Fruit fly (Drosophila melanogaster) S2 (cell line): ENCODE data around the gene CG10694.

Experiments
- CG8478 ChIP-seq: fragments of >200 bp; optimal IDR thresholded peaks from 2 replicates; lab custom pipeline; 2018
- CTCF ChIP-seq, 2 experiments: fragments of >200 bp; optimal IDR thresholded peaks; 2 replicates each; lab custom pipeline; 2018

Gene CG10694

DNA sequence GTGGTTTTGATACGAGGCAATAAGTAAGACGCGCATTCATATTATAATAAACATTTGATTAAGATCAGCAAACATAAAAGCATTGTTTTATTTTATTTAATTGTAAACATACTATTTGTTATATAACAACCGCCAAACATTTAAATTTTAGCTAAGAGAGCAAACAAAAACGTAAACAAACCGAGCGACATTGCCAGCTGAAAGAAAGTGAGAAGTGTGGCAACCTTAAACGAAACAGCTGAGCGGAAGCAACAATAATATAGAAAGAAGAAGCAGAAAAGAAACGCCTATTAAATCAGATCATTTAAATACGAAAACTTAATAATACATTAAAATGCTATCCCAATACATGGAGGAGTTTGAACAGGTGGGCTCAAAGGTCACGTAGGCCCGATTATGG is 27.4 kb downstream of the CG10694 start, which contains the start of gene Sec10:
Gene Sec10 (plus strand): TSS at position 252 of the 400 bp plus-strand sequence.
- no peak for TF ChIP-seq CTCF (optimal IDR thresholded peaks at IDR 0.05; lab: Kevin White, UChicago)
- TF ChIP-seq CG8478 (lab: Kevin White, UChicago): no peak

DNA sequence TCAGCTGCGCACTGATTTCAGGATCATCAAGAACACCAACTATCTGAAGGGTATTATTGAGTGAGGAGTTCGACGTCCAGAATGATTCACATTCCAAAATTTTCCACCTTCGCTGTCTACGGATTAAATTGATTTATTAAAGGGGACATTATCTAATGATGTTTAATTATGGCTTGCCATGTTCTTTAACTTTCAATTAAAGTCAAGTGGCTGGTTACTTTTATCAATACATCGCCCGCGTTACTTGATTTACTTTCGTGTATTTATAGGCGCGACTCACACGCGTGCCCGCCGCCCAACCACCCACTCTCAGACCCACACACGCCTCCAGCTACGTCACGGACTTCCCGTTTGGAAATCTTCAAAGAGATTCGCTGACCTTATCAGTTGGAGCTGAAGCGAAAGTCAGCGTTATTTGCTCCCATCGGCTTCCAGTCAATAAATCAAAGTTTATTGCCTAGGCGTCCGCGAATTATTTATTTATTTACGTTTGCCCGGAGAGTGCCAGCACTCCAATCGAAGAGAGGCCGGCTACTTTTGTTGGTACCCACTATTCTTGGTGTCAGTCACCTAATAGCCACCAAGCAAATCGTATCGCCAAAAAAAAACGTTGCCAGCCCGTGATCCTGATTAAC is 30.2 kb downstream of the CG10694 start, which contains the start of gene Npc2f:
Gene Npc2f (plus strand): TSS at position 585 of the 635 bp plus-strand sequence.
- TF ChIP-seq CG8478 (lab: Kevin White, UChicago): no peak
- no peak for TF ChIP-seq CTCF (optimal IDR thresholded peaks at IDR 0.05; lab: Kevin White, UChicago)

dm6 chr3R:24138478-24139455 is 31.6 kb downstream of the CG10694 start:
- TF ChIP-seq CG8478 (lab: Kevin White, UChicago) (no peak), CTCF (optimal IDR thresholded peaks at IDR 0.05; lab: Kevin White, UChicago) (no peak)

dm6 chr3R:24139646-24140130 is 32.5 kb downstream of the CG10694 start:
- TF ChIP-seq CTCF (optimal IDR thresholded peaks at IDR 0.05; lab: Kevin White, UChicago) (no peak), CG8478 (lab: Kevin White, UChicago) (no peak)

- no peak for TF ChIP-seq CG8478 (lab: Kevin White, UChicago)
Observed at dm6 chr3R:24141013-24141592, 33.9 kb downstream of the CG10694 start, which contains the start of gene Kal1. TSS of gene Kal1 (plus strand) at chr3R:24141395.

DNA sequence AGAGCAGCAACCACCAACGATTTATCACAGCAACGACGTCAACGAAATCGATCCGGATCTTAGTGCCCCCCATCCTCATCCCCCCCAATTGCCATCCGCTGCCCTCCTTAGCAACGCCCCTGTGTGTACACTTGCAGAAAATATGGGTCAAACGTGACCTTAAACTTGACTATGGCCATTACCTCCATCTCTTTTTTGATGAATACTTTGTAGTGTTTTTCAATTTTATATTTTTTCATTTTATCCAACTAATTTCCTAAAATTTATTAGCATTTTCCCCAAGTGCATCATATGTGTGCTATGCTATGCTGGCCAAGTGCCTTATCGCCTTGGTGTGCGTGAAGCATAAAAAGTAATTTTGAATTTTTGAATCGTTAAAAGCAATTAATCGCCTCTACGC is 35.8 kb downstream of the CG10694 start:
- TF ChIP-seq CTCF (optimal IDR thresholded peaks at IDR 0.05; lab: Kevin White, UChicago) (no peak), CG8478 (lab: Kevin White, UChicago) (no peak)

- TF ChIP-seq CTCF (optimal IDR thresholded peaks at IDR 0.05; lab: Kevin White, UChicago): no peak
Observed at dm6 chr3R:24143372-24143771, 36.2 kb downstream of the CG10694 start.

DNA sequence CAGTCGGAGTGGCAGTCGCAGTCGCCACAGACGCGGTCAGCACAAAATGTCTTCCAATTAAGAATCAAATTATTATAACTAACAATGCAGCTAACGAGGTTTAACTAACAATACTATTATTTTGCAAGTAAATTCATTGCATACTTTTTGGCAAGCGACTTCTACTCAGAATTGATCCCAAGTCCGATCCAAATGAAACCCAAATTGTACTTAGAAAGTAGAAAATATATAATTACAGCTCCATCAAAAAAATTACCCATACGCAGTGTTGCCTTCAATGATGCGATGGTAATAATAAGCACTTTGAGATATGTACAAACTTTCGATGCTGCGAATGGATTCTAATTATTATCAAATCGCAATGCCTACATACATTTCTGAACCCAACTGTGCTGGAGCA is 36.6 kb downstream of the CG10694 start:
- TF ChIP-seq CG8478 (lab: Kevin White, UChicago): no peak
- TF ChIP-seq CTCF (optimal IDR thresholded peaks at IDR 0.05; lab: Kevin White, UChicago): no peak

DNA sequence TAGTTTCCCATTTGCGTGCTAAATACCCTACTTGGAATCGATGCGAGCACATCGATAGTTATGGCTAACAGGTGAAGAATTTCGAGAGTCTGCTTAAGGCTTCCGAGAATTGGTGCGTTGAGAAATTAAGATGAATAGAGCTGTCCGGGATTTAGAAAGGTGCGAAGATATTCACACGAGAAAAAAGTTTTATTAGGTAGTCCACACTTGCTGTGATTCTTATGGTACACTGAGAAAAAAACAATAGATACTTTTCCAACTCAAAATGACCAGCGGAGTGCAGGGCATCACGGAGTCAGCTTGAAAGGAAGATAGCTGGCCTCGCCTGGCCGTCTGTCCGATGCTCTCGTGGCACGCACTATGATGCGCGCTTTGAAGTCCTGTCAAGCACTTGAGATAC is 37.4 kb downstream of the CG10694 start:
- TF ChIP-seq CTCF (optimal IDR thresholded peaks at IDR 0.05; lab: Kevin White, UChicago) (no peak), CG8478 (lab: Kevin White, UChicago) (no peak)

dm6 chr3R:24148838-24149237 is 41.6 kb downstream of the CG10694 start, which contains the start of gene Slimp:
TSS of gene Slimp (minus strand) at chr3R:24148967.
- TF ChIP-seq CTCF (optimal IDR thresholded peaks at IDR 0.05; lab: Kevin White, UChicago): no peak
- TF ChIP-seq CG8478 (lab: Kevin White, UChicago): no peak

DNA sequence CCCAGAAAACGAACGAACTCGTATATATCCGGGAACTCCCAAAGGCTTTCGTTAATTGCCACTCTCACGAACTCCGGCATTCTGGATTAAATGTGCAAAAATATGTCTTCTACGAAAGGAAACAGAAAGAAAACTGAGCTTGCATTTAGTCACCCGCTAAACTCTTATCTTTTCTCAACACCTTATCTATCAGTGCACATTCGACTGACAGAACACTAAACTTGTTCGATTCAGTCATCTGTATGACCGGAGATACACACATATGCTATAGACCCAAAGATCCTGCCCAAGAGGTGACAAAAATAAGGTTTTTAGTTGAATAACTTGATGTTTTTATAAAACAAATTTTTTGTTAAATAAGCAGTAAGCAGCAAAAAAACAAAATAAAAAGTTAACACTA is 42.9 kb downstream of the CG10694 start, which contains the start of gene p38c:
Gene p38c (minus strand): TSS at position 101 of the 400 bp plus-strand sequence.
- TF ChIP-seq CG8478 (lab: Kevin White, UChicago): no peak
- no peak for TF ChIP-seq CTCF (optimal IDR thresholded peaks at IDR 0.05; lab: Kevin White, UChicago)

DNA sequence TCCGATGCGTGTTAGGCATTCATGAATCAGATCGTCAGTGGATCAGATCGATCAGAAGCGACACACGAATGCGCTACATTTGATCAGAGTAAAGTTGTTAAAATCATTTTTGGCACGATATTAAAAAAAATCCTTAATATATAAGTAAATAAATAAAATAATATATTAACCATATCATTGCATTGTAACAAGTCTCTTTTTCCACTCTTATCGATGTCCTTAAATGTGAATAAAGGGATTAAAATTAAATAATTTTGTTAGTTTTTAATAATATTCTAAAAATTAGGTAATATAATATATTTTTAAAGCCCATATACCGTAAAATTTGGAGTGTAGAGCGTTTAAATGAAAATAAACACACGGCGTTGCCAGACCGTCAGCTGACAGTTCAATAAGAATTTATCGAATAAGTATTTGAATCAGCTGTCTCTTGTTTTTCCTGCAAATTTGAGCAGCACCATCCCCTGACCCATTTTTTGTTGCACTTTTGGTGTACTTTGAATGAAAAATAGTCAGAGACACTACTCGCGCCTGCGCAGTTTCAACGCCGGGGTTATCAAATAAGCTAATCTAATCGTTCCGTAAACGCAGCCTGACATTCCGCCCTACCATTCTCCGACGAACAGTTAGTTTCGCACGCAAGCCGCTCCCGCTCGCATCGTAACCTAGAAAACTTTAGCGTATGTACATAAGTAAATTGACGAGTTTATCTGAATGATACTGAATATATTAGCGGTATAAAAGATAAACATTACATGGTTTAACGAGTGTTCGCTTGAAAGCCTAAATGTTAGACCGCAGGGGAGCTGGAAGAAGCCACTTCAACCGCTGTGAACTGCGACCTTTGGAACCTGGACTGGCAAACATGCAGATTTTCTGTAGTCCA is 45.0 kb downstream of the CG10694 start, which contains the start of the genes p38a and CG6178:
Gene p38a (minus strand): TSS at position 398 of the 886 bp plus-strand sequence.
Gene CG6178 (plus strand): TSS at position 424 of the 886 bp plus-strand sequence.
- TF ChIP-seq CTCF (optimal IDR thresholded peaks at IDR 0.05; lab: Kevin White, UChicago): no peak
- no peak for TF ChIP-seq CG8478 (lab: Kevin White, UChicago)
